Worm (Caenorhabditis elegans) whole organism, L1 larva: Measurements from ENCODE around the gene K07H8.8.
A peak's percentile ranks its signal among the peaks of the same experiment; 100 is the strongest.

Experiments
- blmp-1 ChIP-seq: fragments of 150-350 bp; optimal IDR thresholded peaks from 2 replicates; lab custom pipeline; 2014; ENCODE audit warnings: missing biosample characterization, missing genetic modification characterization
- ceh-90 ChIP-seq: sonication (generic microtip); optimal IDR thresholded peaks from 2 replicates; lab custom pipeline; 2016; ENCODE audit warnings: missing genetic modification characterization, missing compliant biosample characterization
- ces-1 ChIP-seq: fragments of 150-350 bp; optimal IDR thresholded peaks from 2 replicates; lab custom pipeline; 2014; ENCODE audit warnings: missing biosample characterization, missing genetic modification reagents, missing genetic modification characterization
- dsc-1 ChIP-seq: sonication (generic microtip); optimal IDR thresholded peaks from 2 replicates; lab custom pipeline; 2016; ENCODE audit warnings: mild to moderate bottlenecking, missing genetic modification characterization, missing compliant biosample characterization
- efl-1 ChIP-seq, 4 experiments: fragments of 150-350 bp; optimal IDR thresholded peaks in 3 of 4; peaks in 1 of 4; 1 replicate in 1 of 4; 2 replicates in 3 of 4; lab custom pipeline; 2014; ENCODE audit warnings: missing biosample characterization in 2 of 4, missing genetic modification characterization in 2 of 4, missing genetic modification reagents in 2 of 4
- egl-13 ChIP-seq: sonication (generic microtip); optimal IDR thresholded peaks from 2 replicates; lab custom pipeline; 2016; ENCODE audit warnings: missing genotype, missing genetic modification reagents, missing genetic modification characterization, missing compliant biosample characterization
- elt-2 ChIP-seq: sonication (generic microtip); optimal IDR thresholded peaks from 2 replicates; lab custom pipeline; 2016; ENCODE audit warnings: missing genetic modification characterization, mild to moderate bottlenecking, inconsistent platforms, missing compliant biosample characterization, missing genetic modification reagents
- fkh-8 ChIP-seq: sonication (generic microtip); optimal IDR thresholded peaks from 2 replicates; lab custom pipeline; 2016; ENCODE audit warnings: mild to moderate bottlenecking, missing genetic modification characterization, missing compliant biosample characterization
- grh-1 ChIP-seq: fragments of 200-800 bp; sonication (Bioruptor generic); IDR thresholded peaks from 2 replicates; pipeline ENCODE4 v1.3.6; 2022; ENCODE audit warnings: missing genetic modification reagents, missing genetic modification characterization, missing compliant biosample characterization
- hlh-17 ChIP-seq: fragments of 200-800 bp; sonication (Bioruptor generic); optimal IDR thresholded peaks from 2 replicates; lab custom pipeline; 2018; ENCODE audit warnings: missing genetic modification characterization, mild to moderate bottlenecking, missing compliant biosample characterization, moderate library complexity, borderline replicate concordance
- jun-1 ChIP-seq: fragments of 150-350 bp; optimal IDR thresholded peaks from 2 replicates; lab custom pipeline; 2014; ENCODE audit warnings: missing biosample characterization, missing genetic modification reagents, missing genetic modification characterization
- lin-14 ChIP-seq: fragments of 200-800 bp; sonication (Bioruptor generic); optimal IDR thresholded peaks from 2 replicates; lab custom pipeline; 2018; ENCODE audit warnings: mild to moderate bottlenecking, missing genetic modification characterization, moderate library complexity, missing compliant biosample characterization
- lin-35 ChIP-seq, 2 experiments: fragments of 150-350 bp; optimal IDR thresholded peaks; 2 replicates each; lab custom pipeline; 2014; ENCODE audit warnings: missing biosample characterization in 2 of 2, missing genetic modification characterization in 2 of 2, missing genetic modification reagents in 2 of 2
- lir-3 ChIP-seq: sonication (generic microtip); optimal IDR thresholded peaks from 2 replicates; lab custom pipeline; 2016; ENCODE audit warnings: mild to moderate bottlenecking, missing genetic modification characterization, moderate library complexity, missing compliant biosample characterization; ENCODE audit not compliant: poor library complexity
- lsy-2 ChIP-seq, 2 experiments: fragments of 150-350 bp; optimal IDR thresholded peaks; 2 replicates each; lab custom pipeline; 2014; ENCODE audit warnings: missing biosample characterization in 2 of 2, missing genetic modification characterization in 2 of 2
- mab-9 ChIP-seq: fragments of 200-800 bp; sonication (Bioruptor generic); IDR thresholded peaks from 2 replicates; pipeline ENCODE4 v1.3.6; 2022; ENCODE audit warnings: missing genetic modification reagents, missing genetic modification characterization, missing compliant biosample characterization
- mef-2 ChIP-seq: fragments of 150-350 bp; optimal IDR thresholded peaks from 2 replicates; lab custom pipeline; 2014; ENCODE audit warnings: missing biosample characterization, missing genetic modification characterization
- mep-1 ChIP-seq: fragments of 150-350 bp; optimal IDR thresholded peaks from 2 replicates; lab custom pipeline; 2014; ENCODE audit warnings: missing biosample characterization, missing genetic modification characterization
- nhr-11 ChIP-seq: fragments of 150-350 bp; optimal IDR thresholded peaks from 2 replicates; lab custom pipeline; 2014; ENCODE audit warnings: missing biosample characterization, missing genetic modification characterization
- nhr-19 ChIP-seq: fragments of 200-800 bp; sonication (Bioruptor generic); conservative IDR thresholded peaks from 2 replicates; pipeline ENCODE4 v1.3.6; 2022; ENCODE audit warnings: missing genetic modification characterization, missing compliant biosample characterization
- nhr-20 ChIP-seq: sonication (generic microtip); optimal IDR thresholded peaks from 2 replicates; lab custom pipeline; 2016; ENCODE audit warnings: mild to moderate bottlenecking, missing genetic modification characterization, missing compliant biosample characterization
- nhr-47 ChIP-seq: sonication (generic microtip); optimal IDR thresholded peaks from 2 replicates; lab custom pipeline; 2016; ENCODE audit warnings: mild to moderate bottlenecking, missing genetic modification characterization, moderate library complexity, missing compliant biosample characterization
- nhr-71 ChIP-seq: sonication (generic microtip); optimal IDR thresholded peaks from 2 replicates; lab custom pipeline; 2016; ENCODE audit warnings: mild to moderate bottlenecking, missing genetic modification characterization, moderate library complexity, missing compliant biosample characterization
- nhr-76 ChIP-seq: sonication (generic microtip); optimal IDR thresholded peaks from 2 replicates; lab custom pipeline; 2017; ENCODE audit warnings: missing biosample characterization, missing genetic modification characterization
- nhr-84 ChIP-seq: sonication (generic microtip); optimal IDR thresholded peaks from 2 replicates; lab custom pipeline; 2017; ENCODE audit warnings: missing biosample characterization, missing genetic modification characterization
- nhr-85 ChIP-seq: sonication (generic microtip); peaks from one replicate; lab custom pipeline; 2016; ENCODE audit warnings: missing genetic modification characterization, inconsistent platforms, missing compliant biosample characterization
- nhr-90 ChIP-seq: sonication (generic microtip); optimal IDR thresholded peaks from 2 replicates; lab custom pipeline; 2016; ENCODE audit warnings: mild to moderate bottlenecking, missing genetic modification characterization, missing compliant biosample characterization; ENCODE audit not compliant: poor library complexity
- pag-3 ChIP-seq: sonication (generic microtip); optimal IDR thresholded peaks from 2 replicates; lab custom pipeline; 2017; ENCODE audit warnings: missing genetic modification characterization, mild to moderate bottlenecking, missing compliant biosample characterization, antibody characterized with exemption, borderline replicate concordance; ENCODE audit not compliant: insufficient read depth
- rnt-1 ChIP-seq: sonication (generic microtip); optimal IDR thresholded peaks from 2 replicates; lab custom pipeline; 2016; ENCODE audit warnings: mild to moderate bottlenecking, missing genetic modification characterization, moderate library complexity, missing compliant biosample characterization
- skn-1 ChIP-seq: fragments of 150-350 bp; optimal IDR thresholded peaks from 2 replicates; lab custom pipeline; 2014; ENCODE audit warnings: missing biosample characterization, missing genetic modification characterization
- snpc-4 ChIP-seq: fragments of 150-350 bp; optimal IDR thresholded peaks from 2 replicates; lab custom pipeline; 2014; ENCODE audit warnings: missing biosample characterization, missing genetic modification characterization
- snu-23 ChIP-seq: sonication (generic microtip); optimal IDR thresholded peaks from 2 replicates; lab custom pipeline; 2016; ENCODE audit warnings: missing genetic modification characterization, missing compliant biosample characterization
- sox-4 ChIP-seq: sonication (generic microtip); optimal IDR thresholded peaks from 2 replicates; lab custom pipeline; 2016; ENCODE audit warnings: missing genetic modification characterization, missing compliant biosample characterization
- sup-37 ChIP-seq: fragments of 200-800 bp; sonication (Bioruptor generic); optimal IDR thresholded peaks from 2 replicates; lab custom pipeline; 2018; ENCODE audit warnings: mild to moderate bottlenecking, missing genetic modification characterization, missing compliant biosample characterization
- swsn-7 ChIP-seq: sonication (generic microtip); optimal IDR thresholded peaks from 2 replicates; lab custom pipeline; 2016; ENCODE audit warnings: missing genetic modification characterization, missing compliant biosample characterization
- unc-86 ChIP-seq: sonication (generic microtip); optimal IDR thresholded peaks from 2 replicates; lab custom pipeline; 2016; ENCODE audit warnings: missing genetic modification characterization, missing compliant biosample characterization
- zip-4 ChIP-seq: fragments of 200-800 bp; sonication (Bioruptor generic); optimal IDR thresholded peaks from 2 replicates; lab custom pipeline; 2018; ENCODE audit warnings: mild to moderate bottlenecking, missing genetic modification characterization, moderate library complexity, missing compliant biosample characterization
- ztf-4 ChIP-seq: fragments of 150-350 bp; optimal IDR thresholded peaks from 2 replicates; lab custom pipeline; 2014; ENCODE audit warnings: missing biosample characterization, missing genetic modification characterization

K07H8.8 gene

DNA sequence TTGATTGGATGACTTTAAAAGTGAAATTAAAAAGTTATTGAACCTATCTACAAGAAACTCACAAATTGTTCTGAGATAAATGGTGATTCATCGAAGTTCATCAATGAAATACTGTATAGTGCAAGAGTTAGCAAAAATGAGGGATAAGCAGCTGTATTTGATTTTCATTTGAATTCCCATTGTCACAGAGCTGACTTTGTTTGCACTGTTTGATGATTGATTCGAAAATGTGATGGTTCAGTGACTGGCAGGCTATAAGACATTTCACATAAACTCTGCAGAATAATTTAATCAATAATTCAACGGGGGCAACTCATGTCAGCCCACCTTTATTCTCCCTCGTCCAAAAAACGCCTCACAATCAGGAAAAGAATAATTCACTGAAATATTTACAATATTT is 24.6 kb downstream of the K07H8.8 start, which contains the start of gene T09A12.8:
T09A12.8 (minus strand) TSS at position 101 of the 400 bp plus-strand sequence.
- TF ChIP-seq mep-1 (tag; lab: Kevin White, UChicago) (no peak), nhr-84 (tag; lab: Kevin White, UChicago) (no peak), pag-3 (tag; lab: Kevin White, UChicago) (no peak), jun-1 (tag; lab: Kevin White, UChicago) (no peak), dsc-1 (tag; lab: Kevin White, UChicago) (no peak), lir-3 (no peak), ztf-4 (tag; lab: Kevin White, UChicago) (no peak), grh-1 (GFP tag; lab: Robert Waterston, UW) (no peak), ceh-90 (no peak), snpc-4 (tag; lab: Kevin White, UChicago) (no peak), nhr-11 (tag; lab: Kevin White, UChicago) (no peak), zip-4 (GFP tag; lab: Kevin White, UChicago) (no peak), nhr-90 (no peak), ces-1 (GFP tag; lab: Kevin White, UChicago) (no peak), skn-1 (tag; lab: Kevin White, UChicago) (no peak), fkh-8 (tag; lab: Kevin White, UChicago) (no peak), unc-86 (no peak), lin-35 (GFP tag; optimal IDR thresholded peaks at IDR 0.05; lab: Kevin White, UChicago) (no peak), snu-23 (GFP tag; lab: Kevin White, UChicago) (no peak), swsn-7 (tag; lab: Kevin White, UChicago) (no peak)

DNA sequence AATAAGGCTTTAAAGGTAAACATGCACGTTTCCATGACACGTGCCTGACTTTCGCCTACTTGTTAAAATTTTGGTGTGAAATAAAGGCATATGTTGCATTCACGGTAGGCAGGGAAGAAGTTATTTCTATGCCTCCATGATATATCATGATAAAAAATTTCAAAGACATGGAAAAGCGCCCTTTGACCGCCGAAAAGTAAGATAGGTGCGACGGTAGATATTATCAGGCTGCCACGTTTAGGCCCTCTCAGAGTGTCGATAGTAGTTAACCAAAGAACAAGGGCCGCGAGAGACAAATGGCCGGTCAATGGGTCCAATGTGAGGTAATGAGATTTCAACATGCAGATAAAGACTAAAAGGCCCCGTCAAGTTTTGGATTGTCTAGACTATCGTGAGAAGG is 25.0 kb downstream of the K07H8.8 start:
- TF ChIP-seq blmp-1 (tag; lab: Kevin White, UChicago) (peak; percentile 15), sox-4 (tag; lab: Kevin White, UChicago) (no peak), lin-14 (no peak), nhr-85 (tag; lab: Kevin White, UChicago) (peak; percentile 84), nhr-84 (tag; lab: Kevin White, UChicago) (no peak), rnt-1 (tag; lab: Kevin White, UChicago) (peak; percentile 3), efl-1 (optimal IDR thresholded peaks at IDR 0.05; lab: Kevin White, UChicago) (no peak), efl-1 (GFP tag; optimal IDR thresholded peaks at IDR 0.05 in 1 of 2; lab: Kevin White, UChicago) (peak in 1 of 2 experiments; percentile 70)

- no peak for TF ChIP-seq mef-2 (tag; lab: Kevin White, UChicago)
- TF ChIP-seq blmp-1 (tag; lab: Kevin White, UChicago) = peak; percentile 76
- peak; percentile 58 for TF ChIP-seq lin-14
- TF ChIP-seq efl-1 (optimal IDR thresholded peaks at IDR 0.05; lab: Kevin White, UChicago) = no peak
- peak in 1 of 2 experiments; percentile 88 for TF ChIP-seq efl-1 (GFP tag; optimal IDR thresholded peaks at IDR 0.05 in 1 of 2; lab: Kevin White, UChicago)
- no peak for TF ChIP-seq grh-1 (GFP tag; lab: Robert Waterston, UW)
- peak; percentile 49 for TF ChIP-seq nhr-85 (tag; lab: Kevin White, UChicago)
Observed at ce11 chrIV:8241312-8241833, 26.8 kb downstream of the K07H8.8 start.

- TF ChIP-seq rnt-1 (tag; lab: Kevin White, UChicago) = no peak
- TF ChIP-seq elt-2 (tag; lab: Kevin White, UChicago) = peak; percentile 34
- TF ChIP-seq, all 84 proteins: peak for 1
Observed at ce11 chrIV:8239584-8239983, 28.6 kb downstream of the K07H8.8 start.

DNA sequence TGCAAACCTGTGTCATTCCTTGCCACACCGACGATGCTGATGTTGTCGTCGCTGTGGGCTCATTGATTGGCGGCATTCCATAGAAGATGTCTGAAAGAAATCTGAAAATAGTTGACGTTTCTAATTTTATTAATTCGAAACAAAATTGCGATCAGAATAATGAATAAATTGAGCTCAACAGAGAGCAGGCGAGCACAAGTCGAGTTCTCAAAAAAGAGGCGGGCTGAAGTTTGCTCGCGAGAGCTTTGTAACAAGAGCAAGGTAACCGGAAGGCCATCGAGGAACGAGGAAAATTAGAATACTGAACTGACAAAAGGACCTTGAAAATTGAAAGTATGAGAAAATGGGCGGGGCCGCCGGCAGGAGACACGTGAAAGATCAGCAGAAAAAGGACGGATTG is 31.7 kb downstream of the K07H8.8 start, which contains the start of gene nhr-66:
nhr-66 (minus strand) TSS at position 101 of the 400 bp plus-strand sequence.
- TF ChIP-seq blmp-1 (tag; lab: Kevin White, UChicago) (peak; percentile 44), egl-13 (tag; lab: Kevin White, UChicago) (no peak)

DNA sequence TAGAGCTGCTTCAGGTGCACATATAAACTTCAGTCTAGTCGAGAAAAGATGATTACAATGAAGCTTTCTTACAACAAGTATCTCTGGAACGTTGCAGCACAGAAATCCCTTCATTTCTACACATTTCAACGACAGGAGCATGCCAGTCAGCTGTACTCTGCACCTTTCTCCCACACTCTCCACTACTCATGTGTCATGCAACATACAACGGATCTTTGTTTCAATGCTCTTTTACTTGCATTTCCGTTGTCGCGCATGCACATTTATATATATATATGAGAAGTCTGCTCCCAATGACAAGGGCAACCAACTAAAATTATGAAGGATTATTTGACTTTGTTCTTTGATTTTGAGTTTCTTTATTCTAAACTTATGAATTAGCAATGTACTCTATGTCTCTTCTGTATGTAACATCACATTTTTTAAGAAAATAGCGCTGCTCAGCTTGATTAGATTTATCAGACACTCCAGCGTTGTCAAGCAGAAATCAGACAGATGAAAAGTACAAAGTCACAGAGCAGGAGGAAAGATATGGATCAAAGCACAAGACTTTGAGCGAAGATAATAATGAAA is 33.0 kb downstream of the K07H8.8 start:
- TF ChIP-seq lsy-2 (tag; optimal IDR thresholded peaks at IDR 0.05; lab: Kevin White, UChicago) (peak in 1 of 2 experiments; percentile 1), sup-37 (no peak), nhr-76 (tag; lab: Kevin White, UChicago) (no peak), egl-13 (tag; lab: Kevin White, UChicago) (peak; percentile 3), fkh-8 (tag; lab: Kevin White, UChicago) (peak; percentile 80), nhr-20 (tag; lab: Kevin White, UChicago) (peak; percentile 15), nhr-71 (tag; lab: Kevin White, UChicago) (peak; percentile 59), sox-4 (tag; lab: Kevin White, UChicago) (peak; percentile 23), hlh-17 (GFP tag; lab: Kevin White, UChicago) (no peak), dsc-1 (tag; lab: Kevin White, UChicago) (peak; percentile 45), nhr-19 (GFP tag; lab: Robert Waterston, UW) (0 out of 2 replicates have a peak, but pooled peaks have one; percentile 12), ceh-90 (peak; percentile 48), swsn-7 (tag; lab: Kevin White, UChicago) (peak; percentile 7), mab-9 (GFP tag; lab: Robert Waterston, UW) (no peak), grh-1 (GFP tag; lab: Robert Waterston, UW) (no peak), lin-14 (peak; percentile 54), nhr-47 (tag; lab: Kevin White, UChicago) (peak; percentile 48)
